Worm (Caenorhabditis elegans): ENCODE measurements around the gene W02B12.11.

- TF ChIP-seq ces-1 (GFP tag; optimal IDR thresholded peaks at IDR 0.05), result no peak
- TF ChIP-seq ceh-20 (GFP tag; IDR thresholded peaks at IDR 0.05), result no peak
- TF ChIP-seq dve-1 (tag; optimal IDR thresholded peaks at IDR 0.05; ENCODE audit: insufficient read depth), result no peak
- TF ChIP-seq aha-1 (tag), result peak; percentile 93
- no peak for TF ChIP-seq Y5F2A.4 (GFP tag; optimal IDR thresholded peaks at IDR 0.05)
- no peak for TF ChIP-seq snpc-1.2 (GFP tag; IDR thresholded peaks at IDR 0.05)
- no peak for TF ChIP-seq skn-1 (tag; optimal IDR thresholded peaks at IDR 0.05)
Measured at ce11 chrII:11452498-11453005, 21.1 kb upstream of the W02B12.11 start, which contains the start of gene rsp-2.
